Worm (Caenorhabditis elegans): ENCODE data around the gene F13A7.12.

F13A7.12 gene

ce11 chrV:16395739-16396138 is at the start of gene F13A7.12:
TSS of gene F13A7.12 (plus strand) at chrV:16396039.
- TF ChIP-seq mdl-1 (tag; optimal IDR thresholded peaks at IDR 0.05) (no peak), nhr-76 (tag; optimal IDR thresholded peaks at IDR 0.05) (no peak), unc-39 (tag; optimal IDR thresholded peaks at IDR 0.05) (no peak), hmg-11 (tag; optimal IDR thresholded peaks at IDR 0.05) (no peak), snpc-4 (tag; optimal IDR thresholded peaks at IDR 0.05) (no peak), nhr-28 (tag; optimal IDR thresholded peaks at IDR 0.05) (no peak), aly-2 (tag; optimal IDR thresholded peaks at IDR 0.05) (no peak)

DNA sequence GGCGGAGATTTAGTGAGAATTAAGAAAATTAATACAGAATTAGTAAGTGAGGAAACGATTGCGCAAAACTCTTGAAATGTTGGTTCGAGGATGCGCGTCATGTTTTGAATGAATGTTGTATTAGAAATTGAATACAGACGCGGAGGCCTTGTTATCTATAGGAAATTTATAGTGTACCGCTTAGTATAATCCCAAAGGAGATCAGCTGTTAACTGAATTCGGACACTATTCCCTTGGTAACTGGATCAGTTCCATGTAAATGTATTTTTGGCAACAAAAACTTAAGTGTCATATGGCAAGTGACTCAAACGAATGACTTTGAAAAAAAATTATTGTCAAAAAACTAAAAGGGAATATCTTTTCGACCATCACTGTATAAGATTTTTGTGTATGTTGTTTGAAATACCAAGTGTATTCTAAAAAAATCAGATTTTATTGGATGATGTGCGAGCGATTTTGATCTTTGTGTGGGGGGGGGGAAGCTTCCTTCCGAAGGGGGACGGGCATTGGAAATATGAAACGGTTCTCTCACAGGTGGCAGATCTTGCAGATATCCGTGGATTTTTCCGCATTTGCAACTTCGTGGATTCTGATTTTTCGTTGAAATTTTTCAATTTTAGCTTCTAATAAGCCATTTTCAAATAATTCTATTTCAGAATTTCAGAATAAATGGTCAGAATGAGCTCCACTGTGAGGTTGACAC is 49.3 kb upstream of the F13A7.12 start, which contains the start of the genes W08G11.5 and W08G11.1:
TSS of gene W08G11.5 (minus strand) at position 101 of the 703 bp plus-strand sequence.
TSS of gene W08G11.1 (plus strand) at position 653 of the 703 bp plus-strand sequence.
- TF ChIP-seq ceh-9 (tag; optimal IDR thresholded peaks at IDR 0.05) (no peak), lsy-12 (tag; optimal IDR thresholded peaks at IDR 0.05) (no peak), ceh-82 (tag; optimal IDR thresholded peaks at IDR 0.05) (no peak), fos-1 (tag; optimal IDR thresholded peaks at IDR 0.05) (no peak), aly-2 (tag; optimal IDR thresholded peaks at IDR 0.05) (no peak), elt-2 (tag; optimal IDR thresholded peaks at IDR 0.05) (no peak), elt-3 (tag; optimal IDR thresholded peaks at IDR 0.05) (no peak), ama-1 (optimal IDR thresholded peaks at IDR 0.05) (no peak), nhr-77 (tag; optimal IDR thresholded peaks at IDR 0.05) (no peak), pha-4 (tag; optimal IDR thresholded peaks at IDR 0.05) (no peak), nhr-25 (tag; optimal IDR thresholded peaks at IDR 0.05) (no peak), fkh-10 (GFP tag; optimal IDR thresholded peaks at IDR 0.05) (no peak), zag-1 (tag; optimal IDR thresholded peaks at IDR 0.05) (no peak)

ce11 chrV:16350061-16350460 is 45.8 kb upstream of the F13A7.12 start:
- TF ChIP-seq nhr-67 (tag; optimal IDR thresholded peaks at IDR 0.05) (no peak), ama-1 (optimal IDR thresholded peaks at IDR 0.05) (no peak)

ce11 chrV:16350775-16351378 is 45.0 kb upstream of the F13A7.12 start:
- TF ChIP-seq eor-1 (tag; optimal IDR thresholded peaks at IDR 0.05) (no peak), nfya-1 (tag; optimal IDR thresholded peaks at IDR 0.05; ENCODE audit: insufficient read depth) (peak; percentile 87), mdl-1 (tag; optimal IDR thresholded peaks at IDR 0.05) (no peak), ceh-16 (tag; optimal IDR thresholded peaks at IDR 0.05) (no peak), lin-15B (tag; optimal IDR thresholded peaks at IDR 0.05) (peak; percentile 45), daf-12 (tag; optimal IDR thresholded peaks at IDR 0.05) (no peak), ceh-28 (tag; optimal IDR thresholded peaks at IDR 0.05) (no peak), aly-2 (tag; optimal IDR thresholded peaks at IDR 0.05) (no peak), nhr-28 (tag; optimal IDR thresholded peaks at IDR 0.05) (no peak), elt-3 (tag; optimal IDR thresholded peaks at IDR 0.05) (no peak), unc-39 (tag; optimal IDR thresholded peaks at IDR 0.05) (no peak), jun-1 (tag; optimal IDR thresholded peaks at IDR 0.05) (no peak), nhr-11 (tag; optimal IDR thresholded peaks at IDR 0.05) (peak; percentile 23), hmg-11 (tag; optimal IDR thresholded peaks at IDR 0.05) (peak; percentile 64), snpc-4 (tag; optimal IDR thresholded peaks at IDR 0.05) (peak; percentile 65), ztf-11 (tag; optimal IDR thresholded peaks at IDR 0.05) (no peak), lsy-12 (tag; optimal IDR thresholded peaks at IDR 0.05) (no peak), elt-2 (tag; optimal IDR thresholded peaks at IDR 0.05) (peak; percentile 53), egl-27 (tag; optimal IDR thresholded peaks at IDR 0.05) (no peak), nhr-25 (tag; optimal IDR thresholded peaks at IDR 0.05) (no peak), nhr-237 (tag; optimal IDR thresholded peaks at IDR 0.05) (no peak), ama-1 (optimal IDR thresholded peaks at IDR 0.05) (no peak), nhr-23 (tag; optimal IDR thresholded peaks at IDR 0.05) (no peak), mml-1 (tag; optimal IDR thresholded peaks at IDR 0.05) (no peak), nhr-76 (tag; optimal IDR thresholded peaks at IDR 0.05) (no peak), nhr-67 (tag; optimal IDR thresholded peaks at IDR 0.05) (no peak), elt-1 (tag; optimal IDR thresholded peaks at IDR 0.05) (no peak), ceh-9 (tag; optimal IDR thresholded peaks at IDR 0.05) (no peak), egl-5 (tag; optimal IDR thresholded peaks at IDR 0.05) (peak; percentile 2), zag-1 (tag; optimal IDR thresholded peaks at IDR 0.05) (no peak), ztf-4 (tag; optimal IDR thresholded peaks at IDR 0.05) (no peak), nhr-77 (tag; optimal IDR thresholded peaks at IDR 0.05) (no peak), ceh-82 (tag; optimal IDR thresholded peaks at IDR 0.05) (no peak), lin-39 (tag; optimal IDR thresholded peaks at IDR 0.05) (peak; percentile 55), unc-62 (GFP tag; optimal IDR thresholded peaks at IDR 0.05) (no peak), pqm-1 (tag; optimal IDR thresholded peaks at IDR 0.05) (peak; percentile 38), ZK546.5 (tag; optimal IDR thresholded peaks at IDR 0.05) (no peak), tbx-2 (tag; optimal IDR thresholded peaks at IDR 0.05) (no peak), nhr-12 (tag; optimal IDR thresholded peaks at IDR 0.05) (no peak), pha-4 (tag; optimal IDR thresholded peaks at IDR 0.05) (peak; percentile 70), fos-1 (tag; optimal IDR thresholded peaks at IDR 0.05) (no peak), R02D3.7 (tag; optimal IDR thresholded peaks at IDR 0.05) (no peak), skn-1 (tag; optimal IDR thresholded peaks at IDR 0.05) (no peak)
